Worm (Caenorhabditis elegans) whole organism, L3 larva: ENCODE measurements around the gene alg-2.

ENCODE experiments used
- R02D3.7 ChIP-seq: fragments of 150-350 bp; optimal IDR thresholded peaks from 2 replicates; lab custom pipeline; 2014; ENCODE audit warnings: missing biosample characterization, missing genetic modification characterization
- ama-1 ChIP-seq: fragments of 150-350 bp; optimal IDR thresholded peaks from 2 replicates; lab custom pipeline; 2018
- elt-1 ChIP-seq: fragments of 150-350 bp; optimal IDR thresholded peaks from 2 replicates; lab custom pipeline; 2014; ENCODE audit warnings: missing biosample characterization, missing genetic modification characterization
- elt-3 ChIP-seq, 3 experiments: fragments of 150-350 bp in 1 of 3; sonication (generic microtip) in 2 of 3; optimal IDR thresholded peaks; 2 replicates in 2 of 3; 4 replicates in 1 of 3; lab custom pipeline; 2014 to 2017; ENCODE audit warnings: missing biosample characterization in 3 of 3, missing genetic modification characterization in 3 of 3
- nfya-1 ChIP-seq: sonication (generic microtip); optimal IDR thresholded peaks from 2 replicates; lab custom pipeline; 2017; ENCODE audit warnings: missing genetic modification characterization, mild to moderate bottlenecking, missing compliant biosample characterization, antibody characterized with exemption, moderate library complexity; ENCODE audit not compliant: insufficient read depth
- nhr-12 ChIP-seq: fragments of 150-350 bp; optimal IDR thresholded peaks from 2 replicates; lab custom pipeline; 2014; ENCODE audit warnings: missing biosample characterization, missing genetic modification characterization
- sea-2 ChIP-seq: fragments of 150-350 bp; sonication (generic microtip); optimal IDR thresholded peaks from 4 replicates; lab custom pipeline; 2014; ENCODE audit warnings: missing biosample characterization, missing genetic modification reagents, missing genetic modification characterization
- zag-1 ChIP-seq: fragments of 150-350 bp; optimal IDR thresholded peaks from 2 replicates; lab custom pipeline; 2014; ENCODE audit warnings: missing biosample characterization, missing genetic modification characterization

ce11 chrII:917324-917723, 44.3 kb downstream of the alg-2 start, which contains the start of gene fbxc-30:
- TF ChIP-seq ama-1 = no peak
- no peak for TF ChIP-seq zag-1
- no peak for TF ChIP-seq nhr-12 (tag; lab: Kevin White, UChicago)
- TF ChIP-seq R02D3.7 (tag; lab: Kevin White, UChicago) = no peak
- no peak for TF ChIP-seq elt-1 (tag; lab: Kevin White, UChicago)
- no peak for TF ChIP-seq nfya-1 (tag; lab: Kevin White, UChicago)
- TF ChIP-seq sea-2 (GFP tag; lab: Kevin White, UChicago) = no peak
- TF ChIP-seq elt-3 (tag; optimal IDR thresholded peaks at IDR 0.05; lab: Kevin White, UChicago) = no peak
